Fruit fly (Drosophila melanogaster): ENCODE data around the gene t-Grip91.

dm6 chr2L:15761409-15762407, 22.2 kb upstream of the t-Grip91 start:
- peak; percentile 41 for TF ChIP-seq N (GFP tag; optimal IDR thresholded peaks at IDR 0.05)
- TF ChIP-seq psq (GFP tag; optimal IDR thresholded peaks at IDR 0.05) = peak; percentile 85
- no peak for TF ChIP-seq pan (optimal IDR thresholded peaks at IDR 0.05)

Measured in whole organism, wandering third instar larva.